Worm (Caenorhabditis elegans) whole organism, late embryonic: Measurements from ENCODE around the gene dhs-20.

ENCODE experiments used
- ama-1 ChIP-seq: fragments of 150-350 bp; optimal IDR thresholded peaks from 2 replicates; lab custom pipeline; 2014
- elt-2 ChIP-seq: sonication (generic microtip); optimal IDR thresholded peaks from 2 replicates; lab custom pipeline; 2016; ENCODE audit warnings: missing genetic modification reagents, missing genetic modification characterization, missing compliant biosample characterization
- lim-6 ChIP-seq: sonication (generic microtip); optimal IDR thresholded peaks from 2 replicates; lab custom pipeline; 2016; ENCODE audit warnings: missing genetic modification characterization, missing compliant biosample characterization
- lin-11 ChIP-seq: fragments of 200-800 bp; sonication (Bioruptor generic); optimal IDR thresholded peaks from 2 replicates; lab custom pipeline; 2018; ENCODE audit warnings: mild to moderate bottlenecking, missing genetic modification characterization, missing compliant biosample characterization
- nfya-1 ChIP-seq: sonication (generic microtip); optimal IDR thresholded peaks from 2 replicates; lab custom pipeline; 2017; ENCODE audit warnings: missing genetic modification characterization, mild to moderate bottlenecking, missing compliant biosample characterization, antibody characterized with exemption, moderate library complexity
- nhr-11 ChIP-seq: fragments of 150-350 bp; optimal IDR thresholded peaks from 2 replicates; lab custom pipeline; 2014; ENCODE audit warnings: missing biosample characterization, missing genetic modification characterization
- nhr-232 ChIP-seq: sonication (generic microtip); optimal IDR thresholded peaks from 2 replicates; lab custom pipeline; 2016; ENCODE audit warnings: missing genetic modification characterization, missing compliant biosample characterization
- npax-4 ChIP-seq: sonication (generic microtip); optimal IDR thresholded peaks from 2 replicates; lab custom pipeline; 2016; ENCODE audit warnings: missing genetic modification characterization, missing compliant biosample characterization
- odd-2 ChIP-seq: sonication (generic microtip); optimal IDR thresholded peaks from 2 replicates; lab custom pipeline; 2017; ENCODE audit warnings: antibody characterized with exemption, mild to moderate bottlenecking, missing genetic modification characterization, missing compliant biosample characterization
- sox-4 ChIP-seq: sonication (generic microtip); optimal IDR thresholded peaks from 2 replicates; lab custom pipeline; 2017; ENCODE audit warnings: mild to moderate bottlenecking, missing genetic modification characterization, inconsistent platforms, missing compliant biosample characterization
- tbx-2 ChIP-seq: sonication (generic microtip); optimal IDR thresholded peaks from 2 replicates; lab custom pipeline; 2016; ENCODE audit warnings: missing genetic modification characterization, missing compliant biosample characterization
- unc-3 ChIP-seq, 2 experiments: fragments of 200-800 bp in 1 of 2; sonication (Bioruptor generic) in 1 of 2; sonication (generic microtip) in 1 of 2; conservative IDR thresholded peaks in 1 of 2; optimal IDR thresholded peaks in 1 of 2; 2 replicates each; pipeline versions ENCODE4 v1.3.6 to Lab custom; 2016 to 2022; ENCODE audit warnings: missing compliant biosample characterization in 2 of 2, missing genetic modification characterization in 2 of 2, missing genetic modification reagents in 1 of 2

ce11 chrV:11593888-11594287 lies 10.5 kb downstream of the dhs-20 start:
- no peak for TF ChIP-seq nhr-232 (tag; lab: Kevin White, UChicago)
- TF ChIP-seq sox-4 (tag; lab: Kevin White, UChicago): no peak
- no peak for TF ChIP-seq npax-4 (tag; lab: Kevin White, UChicago)
- no peak for TF ChIP-seq ama-1 (lab: Kevin White, UChicago)
- TF ChIP-seq nfya-1 (tag; lab: Kevin White, UChicago): no peak
- TF ChIP-seq tbx-2 (tag; lab: Kevin White, UChicago): no peak
- no peak for TF ChIP-seq elt-2 (tag; lab: Kevin White, UChicago)
- no peak for TF ChIP-seq nhr-11
- TF ChIP-seq lin-11: no peak
- TF ChIP-seq odd-2: no peak
- TF ChIP-seq lim-6 (tag; lab: Kevin White, UChicago): no peak
- TF ChIP-seq unc-3 (GFP tag; conservative IDR thresholded peaks at IDR 0.05; lab: Robert Waterston, UW): no peak
- no peak for TF ChIP-seq unc-3 (tag; optimal IDR thresholded peaks at IDR 0.05; lab: Kevin White, UChicago)
